Worm (Caenorhabditis elegans): ENCODE measurements around the gene ZK418.11.

ZK418.11 gene

DNA sequence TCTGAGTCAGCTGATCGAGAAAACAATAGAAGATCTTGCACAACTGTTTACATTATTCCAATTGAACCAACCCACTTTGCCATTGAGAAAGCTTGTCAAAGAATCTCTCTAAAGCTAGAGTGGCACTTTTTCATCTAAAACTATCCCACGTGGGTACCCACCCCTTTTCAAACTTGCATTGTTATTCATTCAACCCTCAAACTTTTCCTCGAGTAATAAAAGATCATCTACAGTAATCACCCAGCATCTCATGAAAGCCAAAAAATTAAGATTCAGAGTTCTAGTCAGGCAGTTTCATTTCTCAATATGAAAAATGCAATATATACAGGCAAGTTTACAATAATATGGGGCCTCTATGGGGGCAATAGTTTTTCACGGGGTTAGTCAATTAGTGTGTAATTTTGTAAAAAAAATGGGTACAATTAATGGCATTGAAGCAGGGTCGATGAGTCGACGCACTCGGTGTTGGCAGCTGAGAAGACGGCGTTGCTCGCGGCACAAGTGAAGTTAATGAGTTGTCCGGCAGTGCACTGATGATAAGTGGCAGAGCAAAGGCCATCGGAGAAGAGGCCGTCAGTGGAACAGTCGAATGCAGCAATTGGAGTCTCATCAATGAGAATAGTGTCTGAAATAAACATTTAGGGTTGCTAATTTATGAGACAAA, 1.9 kb downstream of the ZK418.11 start (continued):
- TF ChIP-seq ets-4 (GFP tag; optimal IDR thresholded peaks at IDR 0.05): no peak
- TF ChIP-seq F57C9.4 (tag; optimal IDR thresholded peaks at IDR 0.05): no peak
- TF ChIP-seq let-607 (tag; optimal IDR thresholded peaks at IDR 0.05): no peak
- TF ChIP-seq tlf-1 (GFP tag; optimal IDR thresholded peaks at IDR 0.05): peak; percentile 82
- peak; percentile 74 for TF ChIP-seq unc-130 (GFP tag; optimal IDR thresholded peaks at IDR 0.05)
- TF ChIP-seq ztf-6 (GFP tag; IDR thresholded peaks at IDR 0.05): no peak
- TF ChIP-seq lsl-1 (GFP tag; optimal IDR thresholded peaks at IDR 0.05): peak; percentile 59
- no peak for TF ChIP-seq nhr-90 (tag; optimal IDR thresholded peaks at IDR 0.05)
- TF ChIP-seq B0336.3 (GFP tag; IDR thresholded peaks at IDR 0.05): peak; percentile 97
- TF ChIP-seq pha-4 (tag; optimal IDR thresholded peaks at IDR 0.05): no peak
- TF ChIP-seq xnd-1 (tag; optimal IDR thresholded peaks at IDR 0.05): peak; percentile 59
- no peak for TF ChIP-seq B0035.1 (tag; optimal IDR thresholded peaks at IDR 0.05)
- TF ChIP-seq die-1 (tag; optimal IDR thresholded peaks at IDR 0.05): no peak
- peak; percentile 96 for TF ChIP-seq hrde-1 (tag; optimal IDR thresholded peaks at IDR 0.05; ENCODE audit: borderline replicate concordance)
- peak; percentile 88 for TF ChIP-seq F49E8.2 (tag; optimal IDR thresholded peaks at IDR 0.05; ENCODE audit: insufficient read depth)
- TF ChIP-seq him-1 (tag; optimal IDR thresholded peaks at IDR 0.05): peak; percentile 8
- no peak for TF ChIP-seq ama-1 (optimal IDR thresholded peaks at IDR 0.05)
- peak in 1 of 2 experiments; percentile 88 for TF ChIP-seq ama-1 (GFP tag; optimal IDR thresholded peaks at IDR 0.05)
- peak; percentile 84 for TF ChIP-seq madf-6 (GFP tag; IDR thresholded peaks at IDR 0.05)
- no peak for TF ChIP-seq cebp-2 (GFP tag; IDR thresholded peaks at IDR 0.05)
- TF ChIP-seq egl-18 (GFP tag; IDR thresholded peaks at IDR 0.05): no peak
- TF ChIP-seq bed-1 (GFP tag; IDR thresholded peaks at IDR 0.05): no peak
- no peak for TF ChIP-seq F57A8.1 (GFP tag; optimal IDR thresholded peaks at IDR 0.05)
- TF ChIP-seq attf-5 (GFP tag; optimal IDR thresholded peaks at IDR 0.05): peak; percentile 22
- TF ChIP-seq lin-35 (GFP tag; optimal IDR thresholded peaks at IDR 0.05): no peak
- no peak for TF ChIP-seq F37B4.10 (GFP tag; IDR thresholded peaks at IDR 0.05)
- TF ChIP-seq lin-40 (tag; optimal IDR thresholded peaks at IDR 0.05): no peak
- no peak for TF ChIP-seq ZK185.1 (tag; optimal IDR thresholded peaks at IDR 0.05; ENCODE audit: poor library complexity, severe bottlenecking)
- peak; percentile 83 for TF ChIP-seq Y53G8AR.9 (GFP tag; conservative IDR thresholded peaks at IDR 0.05)
- TF ChIP-seq F55B11.4 (tag; optimal IDR thresholded peaks at IDR 0.05; ENCODE audit: borderline replicate concordance, insufficient read depth): no peak
- no peak for TF ChIP-seq let-526 (GFP tag; IDR thresholded peaks at IDR 0.05)
- peak; percentile 78; the same call in 1 of the 2 replicates for TF ChIP-seq rcor-1 (GFP tag; IDR thresholded peaks at IDR 0.05)
- peak; percentile 82 for TF ChIP-seq lin-26 (GFP tag; IDR thresholded peaks at IDR 0.05)
- peak; percentile 43 for TF ChIP-seq repo-1 (tag; optimal IDR thresholded peaks at IDR 0.05)
- TF ChIP-seq mel-28 (tag; optimal IDR thresholded peaks at IDR 0.05; ENCODE audit: borderline replicate concordance): no peak
- TF ChIP-seq ceh-91 (GFP tag; IDR thresholded peaks at IDR 0.05): no peak; the same call in none of the 2 replicates
- no peak for TF ChIP-seq F23B12.7 (tag; optimal IDR thresholded peaks at IDR 0.05; ENCODE audit: insufficient read depth)
- TF ChIP-seq atf-7 (tag; optimal IDR thresholded peaks at IDR 0.05): peak; percentile 24
- no peak for TF ChIP-seq nhr-179 (tag; optimal IDR thresholded peaks at IDR 0.05)
- TF ChIP-seq fkh-3 (tag; optimal IDR thresholded peaks at IDR 0.05): no peak
- peak; percentile 84 for TF ChIP-seq hsf-1 (GFP tag; IDR thresholded peaks at IDR 0.05)
- peak; percentile 35 for TF ChIP-seq tbp1 (GFP tag; optimal IDR thresholded peaks at IDR 0.05)
- TF ChIP-seq ztf-26 (tag; optimal IDR thresholded peaks at IDR 0.05): no peak
- TF ChIP-seq K11D2.4 (GFP tag; IDR thresholded peaks at IDR 0.05): no peak
- peak; percentile 23; the same call in 1 of the 2 replicates for TF ChIP-seq lir-1 (GFP tag; conservative IDR thresholded peaks at IDR 0.05)
- 0 out of 2 replicates have a peak, but pooled peaks have one; percentile 34 for TF ChIP-seq hmg-20 (GFP tag; IDR thresholded peaks at IDR 0.05)
- TF ChIP-seq egl-44 (GFP tag; IDR thresholded peaks at IDR 0.05): no peak; the same call in 1 of the 2 replicates
